Worm (Caenorhabditis elegans) whole organism, L4 larva: Measurements from ENCODE around the gene jmjd-3.1.

Experiments
- daf-16 ChIP-seq, 3 experiments: sonication (generic microtip); optimal IDR thresholded peaks; 2 replicates each; lab custom pipeline; 2016 to 2017; ENCODE audit warnings: missing genetic modification characterization in 3 of 3, missing genetic modification reagents in 3 of 3, mild to moderate bottlenecking in 2 of 3, missing compliant biosample characterization in 2 of 3, missing biosample characterization in 1 of 3, moderate library complexity in 1 of 3
- egl-27 ChIP-seq: sonication (generic microtip); optimal IDR thresholded peaks from 3 replicates; lab custom pipeline; 2017; ENCODE audit warnings: missing biosample characterization, missing genetic modification reagents, missing genetic modification characterization
- lin-38 ChIP-seq: fragments of 200-800 bp; sonication (Bioruptor generic); IDR thresholded peaks from 2 replicates; pipeline ENCODE4 v1.3.6; 2022; ENCODE audit warnings: missing genetic modification reagents, missing genetic modification characterization, missing compliant biosample characterization
- lin-39 ChIP-seq: fragments of 150-350 bp; optimal IDR thresholded peaks from 2 replicates; lab custom pipeline; 2014; ENCODE audit warnings: missing biosample characterization, missing genetic modification reagents, missing genetic modification characterization
- nhr-237 ChIP-seq: sonication (generic microtip); optimal IDR thresholded peaks from 2 replicates; lab custom pipeline; 2017; ENCODE audit warnings: missing biosample characterization, missing genetic modification characterization
- nhr-77 ChIP-seq: fragments of 150-350 bp; optimal IDR thresholded peaks from 2 replicates; lab custom pipeline; 2014; ENCODE audit warnings: missing biosample characterization, missing genetic modification characterization
- vab-7 ChIP-seq: fragments of 200-800 bp; sonication (Bioruptor generic); IDR thresholded peaks from 2 replicates; pipeline ENCODE4 v1.3.6; 2022; ENCODE audit warnings: missing genetic modification reagents, missing genetic modification characterization, missing compliant biosample characterization
- zfp-3 ChIP-seq: fragments of 200-800 bp; sonication (Bioruptor generic); conservative IDR thresholded peaks from 2 replicates; pipeline ENCODE4 v1.3.6; 2022; ENCODE audit warnings: missing genetic modification reagents, missing genetic modification characterization, missing compliant biosample characterization

- TF ChIP-seq lin-38 (GFP tag; lab: Robert Waterston, UW) (no peak), nhr-237 (tag; lab: Kevin White, UChicago) (no peak), nhr-77 (no peak), lin-39 (tag; lab: Kevin White, UChicago) (no peak), daf-16 (GFP tag; optimal IDR thresholded peaks at IDR 0.05; lab: Kevin White, UChicago) (no peak), daf-16 (tag; optimal IDR thresholded peaks at IDR 0.05; lab: Kevin White, UChicago) (peak; percentile 9), vab-7 (GFP tag; lab: Robert Waterston, UW) (no peak), egl-27 (tag; lab: Kevin White, UChicago) (no peak), zfp-3 (no peak)
These were observed 6.4 kb upstream of the jmjd-3.1 start for ce11 chrX:8564451-8564795.
